Fruit fly (Drosophila melanogaster): ENCODE data around the gene NetA.

The NetA gene

dm6 chrX:14621464-14621863, 32.3 kb downstream of the NetA start (continued):
- TF ChIP-seq gt (GFP tag; IDR thresholded peaks at IDR 0.05): no peak
- TF ChIP-seq CG11504 (tag; optimal IDR thresholded peaks at IDR 0.05): peak; percentile 29
- peak; percentile 20 for TF ChIP-seq dmrt99B (tag; optimal IDR thresholded peaks at IDR 0.05)
- no peak for TF ChIP-seq kay (GFP tag; optimal IDR thresholded peaks at IDR 0.05)
- TF ChIP-seq slp2 (GFP tag; optimal IDR thresholded peaks at IDR 0.05): no peak
- TF ChIP-seq zen (tag; optimal IDR thresholded peaks at IDR 0.05): no peak
- 0 out of 2 replicates have a peak, but pooled peaks have one; percentile 17 for TF ChIP-seq vvl (GFP tag; IDR thresholded peaks at IDR 0.05)
- TF ChIP-seq CG14050 (GFP tag; IDR thresholded peaks at IDR 0.05): no peak
- TF ChIP-seq Fer3 (tag; optimal IDR thresholded peaks at IDR 0.05): no peak
- no peak for TF ChIP-seq CG17612 (GFP tag; IDR thresholded peaks at IDR 0.05)
- TF ChIP-seq CG2129 (GFP tag; IDR thresholded peaks at IDR 0.05; ENCODE audit: partially characterized antibody): no peak
- no peak for TF ChIP-seq gcm2 (GFP tag; optimal IDR thresholded peaks at IDR 0.05)
- TF ChIP-seq stc (GFP tag; IDR thresholded peaks at IDR 0.05): no peak
- TF ChIP-seq Ptx1 (GFP tag; IDR thresholded peaks at IDR 0.05): peak; percentile 42; the same call in 1 of the 2 replicates
- TF ChIP-seq Sry-δ (GFP tag; optimal IDR thresholded peaks at IDR 0.05): no peak
- TF ChIP-seq Hr78 (GFP tag; optimal IDR thresholded peaks at IDR 0.05): no peak
- no peak for TF ChIP-seq pita (GFP tag; optimal IDR thresholded peaks at IDR 0.05)
- TF ChIP-seq fd3F (GFP tag; optimal IDR thresholded peaks at IDR 0.05): no peak
- TF ChIP-seq CG15514 (GFP tag; optimal IDR thresholded peaks at IDR 0.05): no peak
- no peak for TF ChIP-seq CG17829 (tag; optimal IDR thresholded peaks at IDR 0.05)
- no peak for TF ChIP-seq Bdp1 (GFP tag; optimal IDR thresholded peaks at IDR 0.05)
- peak; percentile 66 for TF ChIP-seq Med (GFP tag)
- no peak for TF ChIP-seq Nf-YC (tag; optimal IDR thresholded peaks at IDR 0.05)
- 0 out of 3 replicates have a peak, but pooled peaks have one; percentile 18 for TF ChIP-seq otp (GFP tag; IDR thresholded peaks at IDR 0.05)
- TF ChIP-seq CG2120 (GFP tag; optimal IDR thresholded peaks at IDR 0.05): no peak
- no peak for TF ChIP-seq Myb (GFP tag; optimal IDR thresholded peaks at IDR 0.05)
- TF ChIP-seq ham (GFP tag; IDR thresholded peaks at IDR 0.05): no peak
- no peak for TF ChIP-seq Usf (GFP tag; optimal IDR thresholded peaks at IDR 0.05)
- no peak for TF ChIP-seq CG1024 (GFP tag; IDR thresholded peaks at IDR 0.05)
- TF ChIP-seq CG2712 (tag; optimal IDR thresholded peaks at IDR 0.05): peak; percentile 33
- peak; percentile 64 for TF ChIP-seq Ets65A (GFP tag)
- TF ChIP-seq fru (optimal IDR thresholded peaks at IDR 0.05): no peak
- no peak for TF ChIP-seq Ravus (GFP tag; IDR thresholded peaks at IDR 0.05)
- TF ChIP-seq CG3847 (GFP tag; IDR thresholded peaks at IDR 0.05): no peak
- peak; percentile 32 for TF ChIP-seq ATbp (GFP tag; optimal IDR thresholded peaks at IDR 0.05)
- TF ChIP-seq bsh (GFP tag; optimal IDR thresholded peaks at IDR 0.05): peak in 1 of 2 experiments; percentile 31
- no peak for TF ChIP-seq CG14860 (GFP tag; IDR thresholded peaks at IDR 0.05; ENCODE audit: partially characterized antibody)
- peak; percentile 12; the same call in 1 of the 2 replicates for TF ChIP-seq sisA (GFP tag; IDR thresholded peaks at IDR 0.05)
- no peak for TF ChIP-seq jigr1 (GFP tag; IDR thresholded peaks at IDR 0.05)
- no peak for TF ChIP-seq jumu (GFP tag; optimal IDR thresholded peaks at IDR 0.05)
- no peak for TF ChIP-seq CG1233 (GFP tag; optimal IDR thresholded peaks at IDR 0.05)
- TF ChIP-seq ranshi (GFP tag; IDR thresholded peaks at IDR 0.05): no peak
- no peak for TF ChIP-seq CG34376 (GFP tag; optimal IDR thresholded peaks at IDR 0.05)
- no peak for TF ChIP-seq schlank (tag; optimal IDR thresholded peaks at IDR 0.05)
- no peak for TF ChIP-seq CG14014 (GFP tag; IDR thresholded peaks at IDR 0.05)
- no peak for TF ChIP-seq unpg (GFP tag; optimal IDR thresholded peaks at IDR 0.05)
- no peak for TF ChIP-seq chn (GFP tag; optimal IDR thresholded peaks at IDR 0.05)
- no peak for TF ChIP-seq al (GFP tag; IDR thresholded peaks at IDR 0.05)
- TF ChIP-seq Nf-YB (GFP tag; optimal IDR thresholded peaks at IDR 0.05): no peak
- no peak for TF ChIP-seq hkb (optimal IDR thresholded peaks at IDR 0.05)
- TF ChIP-seq hkb (GFP tag; IDR thresholded peaks at IDR 0.05): 0 out of 2 replicates have a peak, but pooled peaks have one; percentile 10
- TF ChIP-seq Fer2 (tag; optimal IDR thresholded peaks at IDR 0.05): no peak
- no peak for TF ChIP-seq Gsc (GFP tag; IDR thresholded peaks at IDR 0.05)
